Worm (Caenorhabditis elegans) whole organism, L4 larva: Measurements from ENCODE around the gene gst-17.
A peak's percentile ranks its signal among the peaks of the same experiment; 100 is the strongest.

Source experiments
- F10B5.3 ChIP-seq: sonication (generic microtip); optimal IDR thresholded peaks from 2 replicates; lab custom pipeline; 2016; ENCODE audit warnings: mild to moderate bottlenecking, missing genetic modification characterization, missing compliant biosample characterization
- F49E8.2 ChIP-seq: sonication (generic microtip); optimal IDR thresholded peaks from 2 replicates; lab custom pipeline; 2016; ENCODE audit warnings: missing compliant biosample characterization, mild to moderate bottlenecking, missing genetic modification characterization, borderline replicate concordance
- R02D3.7 ChIP-seq: fragments of 150-350 bp; sonication (generic microtip); optimal IDR thresholded peaks from 3 replicates; lab custom pipeline; 2014; ENCODE audit warnings: missing biosample characterization, missing genetic modification characterization
- T20F7.1 ChIP-seq: fragments of 200-800 bp; sonication (Bioruptor generic); optimal IDR thresholded peaks from 2 replicates; lab custom pipeline; 2018; ENCODE audit warnings: mild to moderate bottlenecking, missing genetic modification characterization, missing compliant biosample characterization
- T26A8.4 ChIP-seq: fragments of 200-800 bp; sonication (Bioruptor generic); IDR thresholded peaks from 2 replicates; pipeline ENCODE4 v1.3.6; 2022; ENCODE audit warnings: missing genetic modification characterization, missing compliant biosample characterization
- Y105C5A.15 ChIP-seq: fragments of 200-800 bp; sonication (Bioruptor generic); IDR thresholded peaks from 2 replicates; pipeline ENCODE4 v1.3.6; 2022; ENCODE audit warnings: missing genetic modification characterization, missing compliant biosample characterization
- Y5F2A.4 ChIP-seq: fragments of 200-800 bp; sonication (Bioruptor generic); optimal IDR thresholded peaks from 2 replicates; lab custom pipeline; 2018; ENCODE audit warnings: mild to moderate bottlenecking, missing genetic modification characterization, missing compliant biosample characterization
- Y75B8A.6 ChIP-seq: fragments of 200-800 bp; sonication (Bioruptor generic); IDR thresholded peaks from 2 replicates; pipeline ENCODE4 v1.3.6; 2022; ENCODE audit warnings: missing genetic modification reagents, missing genetic modification characterization, missing compliant biosample characterization
- ZK546.5 ChIP-seq, 2 experiments: sonication (generic microtip); optimal IDR thresholded peaks; 2 replicates each; lab custom pipeline; 2017; ENCODE audit warnings: missing biosample characterization in 2 of 2, missing genetic modification characterization in 2 of 2
- ama-1 ChIP-seq: fragments of 150-350 bp; optimal IDR thresholded peaks from 2 replicates; lab custom pipeline; 2014; ENCODE audit warnings: inconsistent platforms, mixed read lengths
- ceh-32 ChIP-seq: sonication (generic microtip); optimal IDR thresholded peaks from 2 replicates; lab custom pipeline; 2016; ENCODE audit warnings: mild to moderate bottlenecking, missing genetic modification characterization, missing compliant biosample characterization; ENCODE audit not compliant: poor library complexity
- ceh-44 ChIP-seq: fragments of 200-800 bp; sonication (Bioruptor generic); IDR thresholded peaks from 2 replicates; pipeline ENCODE4 v1.3.6; 2022; ENCODE audit warnings: missing genetic modification reagents, missing genetic modification characterization, missing compliant biosample characterization
- ctbp-1 ChIP-seq: fragments of 200-800 bp; sonication (Bioruptor generic); IDR thresholded peaks from 2 replicates; pipeline ENCODE4 v1.3.6; 2022; ENCODE audit warnings: missing genetic modification reagents, missing genetic modification characterization, missing compliant biosample characterization
- daf-16 ChIP-seq, 3 experiments: sonication (generic microtip); optimal IDR thresholded peaks; 2 replicates each; lab custom pipeline; 2016 to 2017; ENCODE audit warnings: missing genetic modification characterization in 3 of 3, missing genetic modification reagents in 3 of 3, mild to moderate bottlenecking in 2 of 3, missing compliant biosample characterization in 2 of 3, missing biosample characterization in 1 of 3, moderate library complexity in 1 of 3
- dmd-6 ChIP-seq: fragments of 200-800 bp; sonication (Bioruptor generic); IDR thresholded peaks from 2 replicates; pipeline ENCODE4 v1.3.6; 2022; ENCODE audit warnings: missing genetic modification reagents, missing genetic modification characterization, missing compliant biosample characterization
- dmd-9 ChIP-seq: fragments of 200-800 bp; sonication (Bioruptor generic); IDR thresholded peaks from 2 replicates; pipeline ENCODE4 v1.3.6; 2022; ENCODE audit warnings: missing genetic modification reagents, missing genetic modification characterization, missing compliant biosample characterization
- dpl-1 ChIP-seq: fragments of 150-350 bp; optimal IDR thresholded peaks from 2 replicates; lab custom pipeline; 2014; ENCODE audit warnings: missing biosample characterization, missing genetic modification reagents, missing genetic modification characterization
- dve-1 ChIP-seq: sonication (generic microtip); optimal IDR thresholded peaks from 2 replicates; lab custom pipeline; 2017; ENCODE audit warnings: antibody characterized with exemption, mild to moderate bottlenecking, missing genetic modification characterization, missing compliant biosample characterization; ENCODE audit not compliant: insufficient read depth
- egl-43 ChIP-seq: fragments of 200-800 bp; sonication (Bioruptor generic); IDR thresholded peaks from 2 replicates; pipeline ENCODE4 v1.3.6; 2022; ENCODE audit warnings: missing genetic modification reagents, missing genetic modification characterization, missing compliant biosample characterization
- gei-8 ChIP-seq: fragments of 200-800 bp; sonication (Bioruptor generic); optimal IDR thresholded peaks from 2 replicates; lab custom pipeline; 2018; ENCODE audit warnings: mild to moderate bottlenecking, missing genetic modification characterization, missing compliant biosample characterization
- hlh-11 ChIP-seq: fragments of 200-800 bp; sonication (Bioruptor generic); optimal IDR thresholded peaks from 2 replicates; lab custom pipeline; 2018; ENCODE audit warnings: mild to moderate bottlenecking, missing genetic modification characterization, missing compliant biosample characterization
- hlh-30 ChIP-seq: sonication (generic microtip); optimal IDR thresholded peaks from 2 replicates; lab custom pipeline; 2017; ENCODE audit warnings: antibody characterized with exemption, mild to moderate bottlenecking, missing genetic modification characterization, missing compliant biosample characterization; ENCODE audit not compliant: insufficient read depth
- lin-29 ChIP-seq: fragments of 200-800 bp; sonication (Bioruptor generic); IDR thresholded peaks from 2 replicates; pipeline ENCODE4 v1.3.6; 2022; ENCODE audit warnings: missing genetic modification reagents, missing genetic modification characterization, missing compliant biosample characterization
- lin-39 ChIP-seq: fragments of 150-350 bp; optimal IDR thresholded peaks from 2 replicates; lab custom pipeline; 2014; ENCODE audit warnings: missing biosample characterization, missing genetic modification reagents, missing genetic modification characterization
- madf-9 ChIP-seq: fragments of 200-800 bp; sonication (Bioruptor generic); conservative IDR thresholded peaks from 2 replicates; pipeline ENCODE4 v1.3.6; 2022; ENCODE audit warnings: missing genetic modification reagents, missing genetic modification characterization, missing compliant biosample characterization
- mdl-1 ChIP-seq, 2 experiments: fragments of 150-350 bp in 1 of 2; sonication (generic microtip) in 1 of 2; optimal IDR thresholded peaks; 2 replicates each; lab custom pipeline; 2014 to 2017; ENCODE audit warnings: missing biosample characterization in 2 of 2, missing genetic modification characterization in 2 of 2
- mdt-29 ChIP-seq: fragments of 200-800 bp; sonication (Bioruptor generic); IDR thresholded peaks from 2 replicates; pipeline ENCODE4 v1.3.6; 2022; ENCODE audit warnings: missing genetic modification reagents, missing genetic modification characterization, missing compliant biosample characterization
- mep-1 ChIP-seq: fragments of 150-350 bp; sonication (generic microtip); optimal IDR thresholded peaks from 3 replicates; lab custom pipeline; 2014; ENCODE audit warnings: missing biosample characterization, missing genetic modification characterization
- mes-2 ChIP-seq: sonication (generic microtip); optimal IDR thresholded peaks from 2 replicates; lab custom pipeline; 2016; ENCODE audit warnings: missing genotype, mild to moderate bottlenecking, missing genetic modification characterization, missing compliant biosample characterization; ENCODE audit not compliant: poor library complexity, severe bottlenecking
- mxl-2 ChIP-seq: fragments of 200-800 bp; sonication (Bioruptor generic); conservative IDR thresholded peaks from 2 replicates; pipeline ENCODE4 v1.3.6; 2022; ENCODE audit warnings: missing genetic modification reagents, missing genetic modification characterization, missing compliant biosample characterization
- mxl-3 ChIP-seq: fragments of 200-800 bp; sonication (Bioruptor generic); optimal IDR thresholded peaks from 2 replicates; lab custom pipeline; 2018; ENCODE audit warnings: mild to moderate bottlenecking, missing genetic modification characterization, missing compliant biosample characterization
- nhr-237 ChIP-seq: sonication (generic microtip); optimal IDR thresholded peaks from 2 replicates; lab custom pipeline; 2017; ENCODE audit warnings: missing biosample characterization, missing genetic modification characterization
- nhr-28 ChIP-seq: fragments of 150-350 bp; optimal IDR thresholded peaks from 2 replicates; lab custom pipeline; 2014; ENCODE audit warnings: missing biosample characterization, missing genetic modification characterization
- nhr-48 ChIP-seq: sonication (generic microtip); optimal IDR thresholded peaks from 2 replicates; lab custom pipeline; 2016; ENCODE audit warnings: mild to moderate bottlenecking, missing genetic modification characterization, missing compliant biosample characterization
- nhr-6 ChIP-seq: fragments of 150-350 bp; optimal IDR thresholded peaks from 2 replicates; lab custom pipeline; 2014; ENCODE audit warnings: missing biosample characterization, missing genetic modification characterization
- nhr-77 ChIP-seq: fragments of 150-350 bp; optimal IDR thresholded peaks from 2 replicates; lab custom pipeline; 2014; ENCODE audit warnings: missing biosample characterization, missing genetic modification characterization
- pqm-1 ChIP-seq: sonication (generic microtip); optimal IDR thresholded peaks from 2 replicates; lab custom pipeline; 2017; ENCODE audit warnings: missing biosample characterization, missing genetic modification characterization
- saeg-2 ChIP-seq: fragments of 200-800 bp; sonication (Bioruptor generic); IDR thresholded peaks from 2 replicates; pipeline ENCODE4 v1.3.6; 2022; ENCODE audit warnings: missing genetic modification reagents, missing genetic modification characterization, missing compliant biosample characterization
- set-16 ChIP-seq: fragments of 200-800 bp; sonication (Bioruptor generic); IDR thresholded peaks from 2 replicates; pipeline ENCODE4 v1.3.6; 2022; ENCODE audit warnings: missing genetic modification reagents, missing genetic modification characterization, missing compliant biosample characterization
- spr-3 ChIP-seq: fragments of 200-800 bp; sonication (Bioruptor generic); optimal IDR thresholded peaks from 2 replicates; lab custom pipeline; 2018; ENCODE audit warnings: mild to moderate bottlenecking, missing genetic modification characterization, missing compliant biosample characterization
- vab-7 ChIP-seq: fragments of 200-800 bp; sonication (Bioruptor generic); IDR thresholded peaks from 2 replicates; pipeline ENCODE4 v1.3.6; 2022; ENCODE audit warnings: missing genetic modification reagents, missing genetic modification characterization, missing compliant biosample characterization
- zag-1 ChIP-seq: fragments of 150-350 bp; optimal IDR thresholded peaks from 2 replicates; lab custom pipeline; 2014; ENCODE audit warnings: missing biosample characterization, missing genetic modification characterization

Gene gst-17

ce11 chrII:13672057-13672456, 41.5 kb upstream of the gst-17 start (continued):
- TF ChIP-seq set-16 (GFP tag; lab: Robert Waterston, UW), result no peak
- TF ChIP-seq nhr-28 (tag; lab: Kevin White, UChicago), result no peak
- peak; percentile 49 for TF ChIP-seq dve-1 (tag; lab: Kevin White, UChicago)
- no peak for TF ChIP-seq F10B5.3
- TF ChIP-seq gei-8 (GFP tag; lab: Kevin White, UChicago), result no peak
- TF ChIP-seq madf-9 (GFP tag; lab: Robert Waterston, UW), result no peak
- TF ChIP-seq Y75B8A.6 (GFP tag; lab: Robert Waterston, UW), result no peak
- no peak for TF ChIP-seq ZK546.5 (tag; optimal IDR thresholded peaks at IDR 0.05; lab: Kevin White, UChicago)
- TF ChIP-seq hlh-11 (tag; lab: Kevin White, UChicago), result peak; percentile 35
- TF ChIP-seq lin-39, result no peak
- TF ChIP-seq ceh-32, result no peak
- no peak for TF ChIP-seq lin-29
- TF ChIP-seq egl-43 (GFP tag; lab: Robert Waterston, UW), result no peak
- no peak for TF ChIP-seq R02D3.7 (tag; lab: Kevin White, UChicago)
- no peak for TF ChIP-seq nhr-77
- TF ChIP-seq mep-1 (tag; lab: Kevin White, UChicago), result peak; percentile 10

- TF ChIP-seq Y105C5A.15 (no peak), set-16 (GFP tag; lab: Robert Waterston, UW) (peak; percentile 58; the same call in 1 of the 2 replicates), dmd-6 (peak; percentile 71), F49E8.2 (no peak), vab-7 (no peak; the same call in 1 of the 2 replicates), pqm-1 (tag; lab: Kevin White, UChicago) (peak; percentile 84), ZK546.5 (tag; optimal IDR thresholded peaks at IDR 0.05; lab: Kevin White, UChicago) (no peak), nhr-48 (peak; percentile 23), hlh-11 (tag; lab: Kevin White, UChicago) (peak; percentile 69), nhr-77 (peak; percentile 73), mxl-3 (no peak), daf-16 (GFP tag; optimal IDR thresholded peaks at IDR 0.05; lab: Kevin White, UChicago) (no peak), daf-16 (tag; optimal IDR thresholded peaks at IDR 0.05; lab: Kevin White, UChicago) (peak; percentile 51), dve-1 (tag; lab: Kevin White, UChicago) (peak; percentile 20), nhr-28 (tag; lab: Kevin White, UChicago) (peak; percentile 75), hlh-30 (peak; percentile 13)
Measured at ce11 chrII:13670707-13671295, 40.2 kb upstream of the gst-17 start.

- no peak for TF ChIP-seq nhr-6 (tag; lab: Kevin White, UChicago)
- TF ChIP-seq set-16 (GFP tag; lab: Robert Waterston, UW), result peak; percentile 94
- TF ChIP-seq dmd-6, result peak; percentile 73
- peak in 1 of 2 experiments; percentile 20 for TF ChIP-seq mdl-1 (tag; optimal IDR thresholded peaks at IDR 0.05; lab: Kevin White, UChicago)
- no peak for TF ChIP-seq mes-2 (tag; lab: Kevin White, UChicago)
- TF ChIP-seq Y105C5A.15, result 0 out of 2 replicates have a peak, but pooled peaks have one; percentile 22
- TF ChIP-seq nhr-237 (tag; lab: Kevin White, UChicago), result no peak
- TF ChIP-seq nhr-48, result peak; percentile 81
- TF ChIP-seq T26A8.4, result no peak
- no peak for TF ChIP-seq ctbp-1
- no peak for TF ChIP-seq dmd-9 (GFP tag; lab: Robert Waterston, UW)
- no peak for TF ChIP-seq ceh-44
- peak; percentile 77 for TF ChIP-seq hlh-11 (tag; lab: Kevin White, UChicago)
- peak; percentile 25 for TF ChIP-seq hlh-30
- TF ChIP-seq mdt-29 (GFP tag; lab: Robert Waterston, UW), result no peak
- TF ChIP-seq zag-1, result no peak
- no peak for TF ChIP-seq mxl-2 (GFP tag; lab: Robert Waterston, UW)
- TF ChIP-seq T20F7.1 (GFP tag; lab: Kevin White, UChicago), result no peak
- no peak for TF ChIP-seq dpl-1
- TF ChIP-seq egl-43 (GFP tag; lab: Robert Waterston, UW), result peak; percentile 28; the same call in 1 of the 2 replicates
- no peak for TF ChIP-seq saeg-2 (GFP tag; lab: Robert Waterston, UW)
- TF ChIP-seq Y5F2A.4 (GFP tag; lab: Kevin White, UChicago), result no peak
- no peak for TF ChIP-seq spr-3 (GFP tag; lab: Kevin White, UChicago)
- peak; percentile 9 for TF ChIP-seq nhr-28 (tag; lab: Kevin White, UChicago)
- peak; percentile 80 for TF ChIP-seq ama-1 (lab: Kevin White, UChicago)
Measured at ce11 chrII:13668844-13669441, 38.4 kb upstream of the gst-17 start, which contains the start of gene C31C9.7. Gene C31C9.7, plus strand, starts transcription at chrII:13669104.
